Fruit fly (Drosophila melanogaster): ENCODE measurements around the gene Pmvk.

The Pmvk gene

dm6 chr2L:19548158-19548557 lies 32.0 kb downstream of the Pmvk start, which contains the start of gene Tep4 (continued):
- TF ChIP-seq nom (GFP tag; optimal IDR thresholded peaks at IDR 0.05) (peak; percentile 2), CG33213 (GFP tag; optimal IDR thresholded peaks at IDR 0.05) (no peak), mirr (GFP tag; optimal IDR thresholded peaks at IDR 0.05) (peak; percentile 53), exex (tag; optimal IDR thresholded peaks at IDR 0.05) (peak; percentile 36), CG2889 (GFP tag; IDR thresholded peaks at IDR 0.05) (no peak), shn (GFP tag; optimal IDR thresholded peaks at IDR 0.05) (no peak), usp (GFP tag; optimal IDR thresholded peaks at IDR 0.05) (no peak), hb (GFP tag; IDR thresholded peaks at IDR 0.05; ENCODE audit: partially characterized antibody) (no peak), dmrt99B (tag; optimal IDR thresholded peaks at IDR 0.05) (no peak), MTF-1 (GFP tag; optimal IDR thresholded peaks at IDR 0.05; ENCODE audit: borderline replicate concordance) (no peak), CG7928 (GFP tag; optimal IDR thresholded peaks at IDR 0.05) (no peak), p53 (GFP tag; optimal IDR thresholded peaks at IDR 0.05) (no peak), tna (GFP tag; IDR thresholded peaks at IDR 0.05; ENCODE audit: partially characterized antibody) (no peak), unc-4 (GFP tag; IDR thresholded peaks at IDR 0.05; ENCODE audit: partially characterized antibody) (no peak), CG2199 (GFP tag; IDR thresholded peaks at IDR 0.05) (0 out of 3 replicates have a peak, but pooled peaks have one; percentile 6), Six4 (GFP tag; optimal IDR thresholded peaks at IDR 0.05) (no peak), Sox102F (GFP tag; optimal IDR thresholded peaks at IDR 0.05) (no peak), CG6791 (GFP tag; IDR thresholded peaks at IDR 0.05; ENCODE audit: partially characterized antibody) (no peak), Trl (optimal IDR thresholded peaks at IDR 0.05) (peak; percentile 59 to 87), Trl (GFP tag; optimal IDR thresholded peaks at IDR 0.05) (no peak), Eip74EF (GFP tag; optimal IDR thresholded peaks at IDR 0.05) (peak in 1 of 2 experiments; percentile 7), Ptx1 (GFP tag; IDR thresholded peaks at IDR 0.05) (no peak)

- no peak for TF ChIP-seq sna (GFP tag; IDR thresholded peaks at IDR 0.05; ENCODE audit: partially characterized antibody)
- peak; percentile 61 for TF ChIP-seq nau (GFP tag; optimal IDR thresholded peaks at IDR 0.05)
- TF ChIP-seq dm (GFP tag; optimal IDR thresholded peaks at IDR 0.05): peak; percentile 12
- TF ChIP-seq CG30020 (tag; optimal IDR thresholded peaks at IDR 0.05): no peak
- no peak for TF ChIP-seq trh (GFP tag; optimal IDR thresholded peaks at IDR 0.05)
- no peak for TF ChIP-seq CG17612 (GFP tag; IDR thresholded peaks at IDR 0.05)
- no peak for TF ChIP-seq CG17802 (tag; optimal IDR thresholded peaks at IDR 0.05)
- no peak for TF ChIP-seq Camta (GFP tag; optimal IDR thresholded peaks at IDR 0.05)
- TF ChIP-seq CG7786 (GFP tag; optimal IDR thresholded peaks at IDR 0.05): peak; percentile 44
- TF ChIP-seq Meics (GFP tag; optimal IDR thresholded peaks at IDR 0.05): peak; percentile 77
- TF ChIP-seq kah (GFP tag; optimal IDR thresholded peaks at IDR 0.05): peak; percentile 34
- no peak for TF ChIP-seq CG12744 (GFP tag; optimal IDR thresholded peaks at IDR 0.05)
- TF ChIP-seq Med (GFP tag): peak; percentile 83
- peak; percentile 30; the same call in 1 of the 2 replicates for TF ChIP-seq E2f2 (GFP tag; IDR thresholded peaks at IDR 0.05)
- TF ChIP-seq CG34422 (GFP tag; IDR thresholded peaks at IDR 0.05): no peak
- no peak for TF ChIP-seq Atf-2 (GFP tag; optimal IDR thresholded peaks at IDR 0.05)
- TF ChIP-seq Sry-β (GFP tag; optimal IDR thresholded peaks at IDR 0.05): no peak
- no peak for TF ChIP-seq CG14050 (GFP tag; IDR thresholded peaks at IDR 0.05)
- peak; percentile 53; the same call in 1 of the 2 replicates for TF ChIP-seq vvl (GFP tag; IDR thresholded peaks at IDR 0.05)
- no peak for TF ChIP-seq Dfd (GFP tag; optimal IDR thresholded peaks at IDR 0.05)
- TF ChIP-seq CG31441 (GFP tag; IDR thresholded peaks at IDR 0.05): peak; percentile 16; the same call in 1 of the 2 replicates
- TF ChIP-seq ems (GFP tag; optimal IDR thresholded peaks at IDR 0.05): no peak
- peak; percentile 23 for TF ChIP-seq fd64A (GFP tag; optimal IDR thresholded peaks at IDR 0.05)
- TF ChIP-seq CG30431 (GFP tag; optimal IDR thresholded peaks at IDR 0.05): no peak
- peak; percentile 38 for TF ChIP-seq Xrp1 (GFP tag; IDR thresholded peaks at IDR 0.05)
- no peak for TF ChIP-seq H2.0 (GFP tag; IDR thresholded peaks at IDR 0.05)
- TF ChIP-seq usp (GFP tag; optimal IDR thresholded peaks at IDR 0.05): no peak
- TF ChIP-seq Six4 (GFP tag; optimal IDR thresholded peaks at IDR 0.05): peak; percentile 18
- peak; percentile 25 for TF ChIP-seq Ets65A (GFP tag)
- TF ChIP-seq fru (optimal IDR thresholded peaks at IDR 0.05): no peak
Measured at dm6 chr2L:19546869-19547710, 33.1 kb downstream of the Pmvk start, which contains the start of gene CG10337. Gene CG10337 (minus strand): TSS chr2L:19546959.

Data from whole organism, embryonic.